Fruit fly (Drosophila melanogaster): ENCODE measurements around the gene CG9426.

DNA sequence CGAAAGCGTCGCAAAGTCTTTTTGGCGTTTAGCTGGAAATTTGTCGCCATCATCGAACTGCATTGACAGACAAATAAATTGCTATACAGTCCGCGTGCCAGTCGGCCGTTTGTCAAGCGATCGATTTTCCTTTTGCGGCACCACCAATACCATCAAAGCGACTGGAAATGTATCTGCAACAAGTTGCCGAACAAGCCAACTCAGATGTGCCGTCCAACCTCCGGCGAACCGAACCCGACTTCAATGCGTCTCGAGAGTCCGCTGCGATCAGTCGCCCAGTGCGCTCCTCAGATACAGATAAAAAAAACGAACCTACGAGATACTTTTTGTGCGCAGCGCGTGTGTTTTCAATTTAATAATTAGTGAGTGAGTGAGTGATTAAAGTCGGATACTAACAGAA lies 46.9 kb upstream of the CG9426 start:
- TF ChIP-seq ttk (optimal IDR thresholded peaks at IDR 0.05) (no peak), h (optimal IDR thresholded peaks at IDR 0.05) (no peak), psq (optimal IDR thresholded peaks at IDR 0.05) (no peak), insv (optimal IDR thresholded peaks at IDR 0.05) (no peak)

Measured in Kc167 (cell line).